Fruit fly (Drosophila melanogaster) whole organism, prepupa: ENCODE results near the gene GstD5.

Experiments used
- Blimp-1 ChIP-seq: fragments of 200-800 bp; sonication (Bioruptor generic); optimal IDR thresholded peaks from 3 replicates; lab custom pipeline; 2017; ENCODE audit warnings: missing biosample characterization, missing genetic modification characterization, mild to moderate bottlenecking, moderate library complexity, missing genetic modification reagents
- CG10669 ChIP-seq: fragments of 200-800 bp; sonication (Bioruptor generic); optimal IDR thresholded peaks from 3 replicates; lab custom pipeline; 2018; ENCODE audit warnings: missing biosample characterization, mild to moderate bottlenecking, missing genetic modification characterization, moderate library complexity
- CG11902 ChIP-seq: fragments of 200-800 bp; sonication (Bioruptor generic); optimal IDR thresholded peaks from 3 replicates; lab custom pipeline; 2016; ENCODE audit warnings: missing biosample characterization, missing genetic modification characterization
- CG15336 ChIP-seq: fragments of 200-800 bp; sonication (Bioruptor generic); IDR thresholded peaks from 2 replicates; pipeline ENCODE4 v1.3.6; 2022; ENCODE audit warnings: missing biosample characterization, missing genetic modification characterization
- CG1621 ChIP-seq: fragments of 200-800 bp; sonication (Bioruptor generic); optimal IDR thresholded peaks from 3 replicates; lab custom pipeline; 2018; ENCODE audit warnings: missing biosample characterization, mild to moderate bottlenecking, missing genetic modification characterization
- CG31627 ChIP-seq: fragments of 200-800 bp; sonication (Bioruptor generic); optimal IDR thresholded peaks from 3 replicates; lab custom pipeline; 2016; ENCODE audit warnings: missing biosample characterization, missing genetic modification characterization
- CG32006 ChIP-seq: fragments of 200-800 bp; sonication (Bioruptor generic); optimal IDR thresholded peaks from 3 replicates; lab custom pipeline; 2017; ENCODE audit warnings: missing biosample characterization, mild to moderate bottlenecking, missing genetic modification characterization
- CG34406 ChIP-seq: fragments of 200-800 bp; sonication (Bioruptor generic); optimal IDR thresholded peaks from 3 replicates; lab custom pipeline; 2016; ENCODE audit warnings: missing biosample characterization, missing genetic modification characterization
- CG4318 ChIP-seq: fragments of 200-800 bp; sonication (Bioruptor generic); optimal IDR thresholded peaks from 3 replicates; lab custom pipeline; 2017; ENCODE audit warnings: missing biosample characterization, mild to moderate bottlenecking, missing genetic modification characterization
- CG6163 ChIP-seq: fragments of 200-800 bp; sonication (Bioruptor generic); IDR thresholded peaks from 3 replicates; pipeline ENCODE4 v1.3.6; 2022; ENCODE audit warnings: missing biosample characterization, missing genetic modification characterization
- CG6792 ChIP-seq: fragments of 200-800 bp; sonication (Bioruptor generic); optimal IDR thresholded peaks from 3 replicates; lab custom pipeline; 2016; ENCODE audit warnings: missing biosample characterization, missing genetic modification characterization
- CG6808 ChIP-seq: fragments of 200-800 bp; sonication (Bioruptor generic); optimal IDR thresholded peaks from 3 replicates; lab custom pipeline; 2017; ENCODE audit warnings: missing biosample characterization, missing genetic modification characterization, mild to moderate bottlenecking, moderate library complexity, missing genetic modification reagents
- CG7368 ChIP-seq: fragments of 200-800 bp; sonication (Bioruptor generic); optimal IDR thresholded peaks from 3 replicates; lab custom pipeline; 2016; ENCODE audit warnings: missing biosample characterization, missing genetic modification characterization
- CG8319 ChIP-seq: fragments of 200-800 bp; sonication (Bioruptor generic); optimal IDR thresholded peaks from 3 replicates; lab custom pipeline; 2016; ENCODE audit warnings: missing biosample characterization, missing genetic modification characterization
- CG8632 ChIP-seq: fragments of 200-800 bp; sonication (Bioruptor generic); optimal IDR thresholded peaks from 3 replicates; lab custom pipeline; 2016; ENCODE audit warnings: missing biosample characterization, missing genetic modification characterization
- CG9139 ChIP-seq: fragments of 200-800 bp; sonication (Bioruptor generic); optimal IDR thresholded peaks from 3 replicates; lab custom pipeline; 2017; ENCODE audit warnings: missing biosample characterization, mild to moderate bottlenecking, missing genetic modification characterization
- Eip75B ChIP-seq: fragments of 200-800 bp; sonication (Bioruptor generic); optimal IDR thresholded peaks from 3 replicates; lab custom pipeline; 2016; ENCODE audit warnings: missing biosample characterization, missing genetic modification characterization
- Eip78C ChIP-seq: fragments of 200-800 bp; sonication (Bioruptor generic); peaks from one replicate; lab custom pipeline; 2016; ENCODE audit warnings: missing biosample characterization, missing genetic modification characterization
- Eip93F ChIP-seq: fragments of 200-800 bp; sonication (Bioruptor generic); optimal IDR thresholded peaks from 2 replicates; lab custom pipeline; 2016; ENCODE audit warnings: missing biosample characterization, mild to moderate bottlenecking, missing genetic modification characterization
- Ets21C ChIP-seq: fragments of 200-800 bp; sonication (Bioruptor generic); optimal IDR thresholded peaks from 3 replicates; lab custom pipeline; 2016; ENCODE audit warnings: missing biosample characterization, missing genetic modification characterization
- Hr38 ChIP-seq: sonication (Bioruptor generic); optimal IDR thresholded peaks from 2 replicates; lab custom pipeline; 2016; ENCODE audit warnings: missing biosample characterization, missing genetic modification characterization
- Hr4 ChIP-seq: fragments of 200-800 bp; sonication (Bioruptor generic); optimal IDR thresholded peaks from 3 replicates; lab custom pipeline; 2016; ENCODE audit warnings: missing biosample characterization, missing genetic modification characterization
- Lpt ChIP-seq: fragments of 200-800 bp; sonication (Bioruptor generic); optimal IDR thresholded peaks from 3 replicates; lab custom pipeline; 2016; ENCODE audit warnings: missing biosample characterization, missing genetic modification characterization
- Smox ChIP-seq: fragments of 200-800 bp; sonication (Bioruptor generic); optimal IDR thresholded peaks from 3 replicates; lab custom pipeline; 2016; ENCODE audit warnings: missing biosample characterization, missing genetic modification characterization
- Sox102F ChIP-seq: fragments of 200-800 bp; sonication (Bioruptor generic); optimal IDR thresholded peaks from 2 replicates; lab custom pipeline; 2016; ENCODE audit warnings: missing biosample characterization, mild to moderate bottlenecking, missing genetic modification characterization
- achi ChIP-seq: fragments of 200-800 bp; sonication (Bioruptor generic); optimal IDR thresholded peaks from 3 replicates; lab custom pipeline; 2016; ENCODE audit warnings: missing biosample characterization, missing genetic modification characterization
- dsx ChIP-seq: fragments of 200-800 bp; optimal IDR thresholded peaks from 3 replicates; lab custom pipeline; 2019; ENCODE audit warnings: missing biosample characterization, mild to moderate bottlenecking, missing genetic modification characterization, moderate library complexity; ENCODE audit not compliant: poor library complexity, severe bottlenecking
- eg ChIP-seq: fragments of 200-800 bp; sonication (Bioruptor generic); IDR thresholded peaks from 3 replicates; pipeline ENCODE4 v1.3.6; 2022; ENCODE audit warnings: missing biosample characterization, missing genetic modification characterization
- fd85E ChIP-seq: fragments of 200-800 bp; sonication (Bioruptor generic); optimal IDR thresholded peaks from 3 replicates; lab custom pipeline; 2016; ENCODE audit warnings: missing biosample characterization, missing genetic modification characterization
- fkh ChIP-seq: fragments of 200-800 bp; sonication (Bioruptor generic); optimal IDR thresholded peaks from 3 replicates; lab custom pipeline; 2017; ENCODE audit warnings: missing biosample characterization, mild to moderate bottlenecking, missing genetic modification characterization, moderate library complexity
- lz ChIP-seq: fragments of 200-800 bp; sonication (Bioruptor generic); optimal IDR thresholded peaks from 3 replicates; lab custom pipeline; 2016; ENCODE audit warnings: missing biosample characterization, missing genetic modification characterization
- salr ChIP-seq, 2 experiments: fragments of 200-800 bp; sonication (Bioruptor generic); optimal IDR thresholded peaks; 3 replicates each; lab custom pipeline; 2016 to 2018; ENCODE audit warnings: missing biosample characterization in 2 of 2, missing genetic modification characterization in 2 of 2, mild to moderate bottlenecking in 1 of 2
- ss ChIP-seq, 2 experiments: fragments of 200-800 bp; sonication (Bioruptor generic); optimal IDR thresholded peaks; 2 replicates in 1 of 2; 3 replicates in 1 of 2; lab custom pipeline; 2017 to 2018; ENCODE audit warnings: mild to moderate bottlenecking in 2 of 2, missing biosample characterization in 2 of 2, missing genetic modification characterization in 2 of 2, moderate library complexity in 1 of 2

The GstD5 gene

DNA sequence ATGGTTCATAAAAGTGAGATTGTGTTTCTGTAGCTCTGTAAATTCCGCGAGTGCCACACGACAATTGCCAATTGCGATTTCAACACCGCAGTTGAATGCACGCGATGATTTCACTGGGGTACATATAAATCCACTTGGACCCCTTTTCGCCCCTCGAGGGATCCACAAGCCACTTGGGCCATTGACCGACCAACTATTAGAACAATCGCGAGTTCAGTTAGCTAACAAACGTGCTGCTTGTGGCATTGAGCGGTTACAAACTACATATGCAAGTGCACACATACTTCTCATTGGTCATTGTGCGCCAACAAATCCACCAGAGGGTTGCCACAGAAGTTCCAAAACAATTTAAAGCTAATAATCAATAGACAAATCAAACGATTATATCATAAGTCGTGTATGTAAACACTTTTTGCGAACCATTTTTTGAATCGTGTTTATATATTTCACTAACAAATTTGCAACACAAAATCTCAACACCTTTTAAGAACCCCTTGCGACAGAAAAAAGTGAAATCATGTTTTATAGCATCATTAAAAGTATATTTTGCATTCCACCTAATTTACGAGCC, 5.7 kb downstream of the GstD5 start (continued):
- no peak for TF ChIP-seq CG11902 (GFP tag; lab: Kevin White, UChicago)
- no peak for TF ChIP-seq CG8632 (GFP tag; lab: Kevin White, UChicago)
- TF ChIP-seq Hr4, result peak; percentile 54
- TF ChIP-seq CG6792 (GFP tag; lab: Kevin White, UChicago), result no peak
- peak; percentile 77 for TF ChIP-seq CG6163 (GFP tag; lab: Robert Waterston, UW)
- TF ChIP-seq CG7368 (GFP tag; lab: Kevin White, UChicago), result no peak
- TF ChIP-seq Eip75B (GFP tag; lab: Kevin White, UChicago), result no peak
- TF ChIP-seq CG4318, result peak; percentile 54
- TF ChIP-seq, all 60 proteins: peak for 18

DNA sequence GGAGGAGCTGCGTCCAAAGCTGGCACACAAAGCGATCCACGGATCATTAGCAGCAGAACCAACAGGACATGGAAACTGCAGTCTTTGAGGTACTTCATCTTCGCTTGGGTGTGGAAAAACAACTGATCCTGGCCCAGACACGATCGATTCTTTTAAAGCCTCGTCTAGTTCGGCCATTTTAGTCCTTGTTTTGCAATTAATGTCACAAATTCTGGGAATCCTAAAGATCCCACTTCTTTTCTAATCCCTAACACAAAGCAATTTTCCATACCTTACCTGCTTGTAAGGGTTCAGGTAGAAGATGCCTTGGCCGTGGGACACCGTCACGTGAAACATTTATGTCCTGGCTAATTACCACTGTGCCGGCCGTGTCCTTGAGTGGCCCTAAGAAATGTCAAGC, 7.0 kb downstream of the GstD5 start, which contains the start of gene CG10035:
Gene CG10035 (minus strand): TSS at position 129 of the 400 bp plus-strand sequence.
- no peak for TF ChIP-seq Lpt (GFP tag; lab: Kevin White, UChicago)
- no peak for TF ChIP-seq Smox (GFP tag; lab: Kevin White, UChicago)
- TF ChIP-seq ss (GFP tag; optimal IDR thresholded peaks at IDR 0.05; lab: Kevin White, UChicago), result no peak
- TF ChIP-seq CG6808, result no peak
- no peak for TF ChIP-seq CG1621 (tag; lab: Kevin White, UChicago)
- TF ChIP-seq CG4318, result no peak
- no peak for TF ChIP-seq CG15336
- TF ChIP-seq lz (GFP tag; lab: Kevin White, UChicago), result no peak
- no peak for TF ChIP-seq CG10669

DNA sequence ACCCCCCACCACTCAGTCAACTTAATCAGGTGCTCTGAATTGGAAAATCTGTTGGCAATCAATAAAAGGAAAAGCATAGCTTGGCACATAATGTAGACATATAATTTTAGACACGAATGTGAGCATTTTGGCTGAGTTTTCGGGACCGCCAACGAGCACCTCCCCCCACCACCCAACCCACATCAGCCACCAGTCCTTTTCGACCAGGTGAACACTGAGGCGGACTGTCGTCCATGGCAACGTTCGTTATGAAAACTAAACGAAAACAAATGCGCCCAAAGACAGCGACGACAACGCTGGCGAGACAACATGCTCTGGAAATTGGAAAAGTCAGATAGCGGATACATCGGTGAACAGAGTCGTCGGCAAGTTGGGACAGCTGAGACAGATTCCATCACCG, 7.5 kb downstream of the GstD5 start, which contains the start of gene GstD11:
Gene GstD11 (plus strand): TSS at position 301 of the 400 bp plus-strand sequence.
- TF ChIP-seq CG6792 (GFP tag; lab: Kevin White, UChicago) (no peak), Sox102F (no peak), lz (GFP tag; lab: Kevin White, UChicago) (no peak), dsx (no peak), CG4318 (no peak), Lpt (GFP tag; lab: Kevin White, UChicago) (no peak), Ets21C (GFP tag; lab: Kevin White, UChicago) (no peak), CG15336 (no peak), CG31627 (GFP tag; lab: Kevin White, UChicago) (no peak), Blimp-1 (GFP tag; lab: Kevin White, UChicago) (no peak), Eip93F (GFP tag; lab: Kevin White, UChicago) (no peak), CG7368 (GFP tag; lab: Kevin White, UChicago) (no peak), CG6808 (no peak), CG9139 (GFP tag; lab: Kevin White, UChicago) (no peak), CG11902 (GFP tag; lab: Kevin White, UChicago) (no peak), CG8319 (GFP tag; lab: Kevin White, UChicago) (no peak)

DNA sequence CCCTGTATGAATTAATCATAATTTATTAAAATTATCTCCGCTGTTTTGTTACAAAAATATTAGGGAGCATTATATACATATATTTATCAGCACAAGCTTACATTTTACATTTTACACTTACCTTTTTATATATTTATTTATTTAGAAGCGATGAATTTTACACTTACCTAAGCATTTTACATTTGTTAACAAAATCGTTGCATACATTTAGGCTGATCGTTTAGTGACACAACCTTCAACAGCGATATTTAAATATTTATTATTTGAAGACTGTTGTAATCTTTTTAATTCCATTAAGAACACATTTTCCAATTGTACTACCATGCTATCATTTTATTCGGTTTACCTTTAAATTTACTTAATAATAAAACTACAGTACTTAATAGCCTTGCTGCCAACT, 8.3 kb downstream of the GstD5 start:
- TF ChIP-seq CG4318 (no peak), fkh (GFP tag; lab: Kevin White, UChicago) (peak; percentile 73), Eip78C (GFP tag; lab: Kevin White, UChicago) (peak; percentile 71), CG9139 (GFP tag; lab: Kevin White, UChicago) (no peak)
- TF ChIP-seq, all 60 proteins: peak for 2

DNA sequence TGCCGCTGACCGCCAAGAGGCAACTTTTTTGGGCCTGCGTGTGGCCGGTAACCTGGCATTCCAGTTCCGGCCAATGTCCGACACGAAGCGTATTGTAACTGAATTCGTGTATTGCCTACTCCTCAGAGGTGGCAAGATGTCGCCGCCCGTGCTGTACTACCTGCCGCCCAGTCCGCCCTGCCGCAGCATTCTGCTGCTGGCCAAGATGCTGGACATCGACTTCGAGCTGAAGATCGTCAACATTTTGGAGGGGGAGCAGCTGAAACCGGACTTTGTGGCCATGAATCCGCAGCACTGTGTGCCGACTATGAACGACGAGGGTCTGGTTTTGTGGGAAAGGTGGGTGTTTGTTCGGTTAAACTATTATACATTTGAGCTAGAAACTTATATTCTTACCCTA, 8.7 kb downstream of the GstD5 start:
- TF ChIP-seq Lpt (GFP tag; lab: Kevin White, UChicago) (peak; percentile 24), Hr38 (GFP tag; lab: Kevin White, UChicago) (no peak), eg (0 out of 3 replicates have a peak, but pooled peaks have one; percentile 18)

DNA sequence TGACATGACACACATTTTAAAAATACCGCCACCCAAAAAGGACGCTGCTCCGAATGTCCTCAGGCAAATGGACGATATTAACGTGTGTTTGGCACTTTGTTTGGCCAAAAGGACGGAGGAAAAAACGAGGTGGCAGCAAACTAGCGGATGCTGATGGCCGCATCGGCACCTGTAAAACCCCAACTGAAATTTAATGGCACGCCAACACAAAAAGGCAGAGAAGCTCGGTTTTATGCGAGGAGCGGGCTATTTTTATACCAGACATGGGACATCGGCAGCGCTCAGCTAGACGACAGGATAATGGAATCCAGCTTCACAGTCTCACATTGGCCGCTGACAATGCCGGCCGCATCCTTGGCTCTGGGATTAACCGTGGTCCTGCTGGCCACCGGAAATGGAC, 10.4 kb downstream of the GstD5 start, which contains the start of gene Sol1:
Gene Sol1 (plus strand): TSS at position 301 of the 400 bp plus-strand sequence.
- TF ChIP-seq CG7368 (GFP tag; lab: Kevin White, UChicago) (no peak), Eip75B (GFP tag; lab: Kevin White, UChicago) (no peak), Eip93F (GFP tag; lab: Kevin White, UChicago) (no peak), Lpt (GFP tag; lab: Kevin White, UChicago) (no peak), CG34406 (GFP tag; lab: Kevin White, UChicago) (no peak), CG32006 (GFP tag; lab: Kevin White, UChicago) (no peak), fd85E (GFP tag; lab: Kevin White, UChicago) (no peak), ss (GFP tag; optimal IDR thresholded peaks at IDR 0.05; lab: Kevin White, UChicago) (no peak), salr (GFP tag; optimal IDR thresholded peaks at IDR 0.05; lab: Kevin White, UChicago) (no peak), achi (no peak)
